Worm (Caenorhabditis elegans): ENCODE results near the gene spig-5.

DNA sequence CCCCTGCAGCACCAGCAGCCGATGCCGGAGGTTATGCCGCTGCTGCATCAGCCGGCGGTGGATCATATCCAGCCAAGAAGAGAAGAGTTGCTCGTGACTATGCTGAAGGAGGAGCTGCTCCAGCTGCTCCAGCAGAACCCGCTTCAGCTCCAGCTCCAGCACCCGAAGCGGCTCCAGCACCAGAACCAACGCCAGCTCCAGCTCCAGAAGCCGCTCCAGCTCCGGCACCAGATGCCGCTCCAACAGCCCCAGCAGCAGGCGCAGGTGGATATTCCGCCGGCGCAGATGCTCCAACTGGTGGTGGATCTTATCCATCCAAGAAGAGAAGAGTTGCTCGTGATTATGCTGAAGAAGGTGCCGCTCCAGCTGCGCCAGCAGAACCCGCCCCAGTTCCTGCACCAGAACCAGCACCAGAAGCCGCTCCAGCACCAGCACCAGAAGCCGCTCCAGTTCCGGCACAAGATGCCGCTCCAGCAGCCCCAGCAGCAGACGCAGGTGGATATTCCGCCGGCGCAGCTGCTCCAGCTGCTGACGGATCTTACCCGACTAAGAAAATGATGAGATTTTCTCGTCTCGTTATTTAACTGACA, 12.6 kb downstream of the spig-5 start:
- TF ChIP-seq ama-1 (optimal IDR thresholded peaks at IDR 0.05) = no peak
- no peak for TF ChIP-seq ceh-36 (tag; optimal IDR thresholded peaks at IDR 0.05)
- no peak for TF ChIP-seq flt-1 (GFP tag; IDR thresholded peaks at IDR 0.05)
- TF ChIP-seq sea-1 (GFP tag; conservative IDR thresholded peaks at IDR 0.05) = 0 out of 2 replicates have a peak, but pooled peaks have one; percentile 21
